Worm (Caenorhabditis elegans) whole organism, young adult: ENCODE measurements around the gene M151.10.

Experiments used
- F37B4.10 ChIP-seq: fragments of 200-800 bp; sonication (Bioruptor generic); IDR thresholded peaks from 2 replicates; pipeline ENCODE4 v1.3.6; 2022; ENCODE audit warnings: missing genetic modification characterization, missing compliant biosample characterization
- Y95B8A.8 ChIP-seq: fragments of 200-800 bp; sonication (Bioruptor generic); IDR thresholded peaks from 2 replicates; pipeline ENCODE4 v1.3.6; 2022; ENCODE audit warnings: missing genetic modification reagents, missing genetic modification characterization, missing compliant biosample characterization
- aptf-2 ChIP-seq: fragments of 200-800 bp; sonication (Bioruptor generic); conservative IDR thresholded peaks from 2 replicates; pipeline ENCODE4 v1.3.6; 2022; ENCODE audit warnings: missing genetic modification reagents, missing genetic modification characterization, missing compliant biosample characterization
- athp-1 ChIP-seq: sonication (generic microtip); optimal IDR thresholded peaks from 2 replicates; lab custom pipeline; 2017; ENCODE audit warnings: mild to moderate bottlenecking, missing genetic modification characterization, missing compliant biosample characterization
- chd-7 ChIP-seq: sonication (generic microtip); optimal IDR thresholded peaks from 2 replicates; lab custom pipeline; 2016; ENCODE audit warnings: mild to moderate bottlenecking, missing genetic modification characterization, moderate library complexity, missing compliant biosample characterization
- ets-4 ChIP-seq: fragments of 200-800 bp; sonication (Bioruptor generic); optimal IDR thresholded peaks from 2 replicates; lab custom pipeline; 2018; ENCODE audit warnings: mild to moderate bottlenecking, missing genetic modification characterization, missing compliant biosample characterization
- hlh-12 ChIP-seq: sonication (generic microtip); optimal IDR thresholded peaks from 2 replicates; lab custom pipeline; 2016; ENCODE audit warnings: missing genetic modification characterization, missing compliant biosample characterization
- hmg-20 ChIP-seq: fragments of 200-800 bp; sonication (Bioruptor generic); IDR thresholded peaks from 2 replicates; pipeline ENCODE4 v1.3.6; 2022; ENCODE audit warnings: missing genetic modification reagents, missing genetic modification characterization, missing compliant biosample characterization
- lin-26 ChIP-seq: fragments of 200-800 bp; sonication (Bioruptor generic); IDR thresholded peaks from 2 replicates; pipeline ENCODE4 v1.3.6; 2022; ENCODE audit warnings: missing genetic modification reagents, missing genetic modification characterization, missing compliant biosample characterization
- mel-28 ChIP-seq: sonication (generic microtip); optimal IDR thresholded peaks from 2 replicates; lab custom pipeline; 2016; ENCODE audit warnings: borderline replicate concordance, mild to moderate bottlenecking, missing genetic modification characterization, missing compliant biosample characterization
- mes-4 ChIP-seq: sonication (generic microtip); optimal IDR thresholded peaks from 2 replicates; lab custom pipeline; 2016; ENCODE audit warnings: missing genotype, missing genetic modification characterization, missing compliant biosample characterization
- nfya-1 ChIP-seq: sonication (generic microtip); optimal IDR thresholded peaks from 2 replicates; lab custom pipeline; 2017; ENCODE audit warnings: antibody characterized with exemption, missing compliant biosample characterization, missing genetic modification characterization, borderline replicate concordance; ENCODE audit not compliant: insufficient read depth
- sea-2 ChIP-seq: fragments of 200-800 bp; sonication (Bioruptor generic); IDR thresholded peaks from 2 replicates; pipeline ENCODE4 v1.3.6; 2022; ENCODE audit warnings: missing genetic modification characterization, missing compliant biosample characterization
- unc-62 ChIP-seq: fragments of 150-350 bp; optimal IDR thresholded peaks from 2 replicates; lab custom pipeline; 2014; ENCODE audit warnings: missing biosample characterization, missing genetic modification reagents, missing genetic modification characterization

ce11 chrII:3647111-3647510, 7.0 kb upstream of the M151.10 start, which contains the start of gene fbxb-33:
- TF ChIP-seq Y95B8A.8 (GFP tag; lab: Robert Waterston, UW) (no peak), mel-28 (tag; lab: Kevin White, UChicago) (no peak), unc-62 (GFP tag; lab: Kevin White, UChicago) (no peak), nfya-1 (tag; lab: Kevin White, UChicago) (no peak), hlh-12 (tag; lab: Kevin White, UChicago) (no peak), hmg-20 (GFP tag; lab: Robert Waterston, UW) (no peak), chd-7 (tag; lab: Kevin White, UChicago) (no peak), ets-4 (GFP tag; lab: Kevin White, UChicago) (no peak), sea-2 (no peak), aptf-2 (GFP tag; lab: Robert Waterston, UW) (no peak), F37B4.10 (GFP tag; lab: Robert Waterston, UW) (no peak), lin-26 (GFP tag; lab: Robert Waterston, UW) (no peak), mes-4 (tag; lab: Kevin White, UChicago) (no peak), athp-1 (tag; lab: Kevin White, UChicago) (no peak)
